Fruit fly (Drosophila melanogaster): Measurements from ENCODE around the gene GluClalpha.

dm6 chr3R:19785451-19785850 lies 54.9 kb downstream of the GluClalpha start:
- TF ChIP-seq rgr (GFP tag; optimal IDR thresholded peaks at IDR 0.05) (no peak), usp (GFP tag; optimal IDR thresholded peaks at IDR 0.05) (no peak), OdsH (GFP tag; optimal IDR thresholded peaks at IDR 0.05) (no peak), psq (GFP tag; optimal IDR thresholded peaks at IDR 0.05) (no peak)

Measured in whole organism, wandering third instar larva.